Fruit fly (Drosophila melanogaster): ENCODE results near the gene Tssk.

- TF ChIP-seq insv (optimal IDR thresholded peaks at IDR 0.05) (no peak), psq (optimal IDR thresholded peaks at IDR 0.05) (no peak), h (optimal IDR thresholded peaks at IDR 0.05) (no peak), Sin3A (optimal IDR thresholded peaks at IDR 0.05) (no peak)
These were observed 18.9 kb downstream of the Tssk start, which contains the start of gene CG7695 for dm6 chr3R:18617411-18617810.

Data from Kc167 (cell line).